Worm (Caenorhabditis elegans) whole organism, L1 larva: ENCODE results near the gene phb-2.

Source experiments
- ces-1 ChIP-seq: fragments of 150-350 bp; optimal IDR thresholded peaks from 2 replicates; lab custom pipeline; 2014; ENCODE audit warnings: missing biosample characterization, missing genetic modification reagents, missing genetic modification characterization
- efl-1 ChIP-seq, 4 experiments: fragments of 150-350 bp; optimal IDR thresholded peaks in 3 of 4; peaks in 1 of 4; 1 replicate in 1 of 4; 2 replicates in 3 of 4; lab custom pipeline; 2014; ENCODE audit warnings: missing biosample characterization in 2 of 4, missing genetic modification characterization in 2 of 4, missing genetic modification reagents in 2 of 4
- elt-3 ChIP-seq, 6 experiments: fragments of 150-350 bp in 1 of 6; sonication (generic microtip); optimal IDR thresholded peaks; 2 replicates each; lab custom pipeline; 2017 to 2018; ENCODE audit warnings: missing biosample characterization in 6 of 6, missing genetic modification characterization in 6 of 6, inconsistent platforms in 1 of 6
- hlh-17 ChIP-seq: fragments of 200-800 bp; sonication (Bioruptor generic); optimal IDR thresholded peaks from 2 replicates; lab custom pipeline; 2018; ENCODE audit warnings: missing genetic modification characterization, mild to moderate bottlenecking, missing compliant biosample characterization, moderate library complexity, borderline replicate concordance
- lin-35 ChIP-seq, 2 experiments: fragments of 150-350 bp; optimal IDR thresholded peaks; 2 replicates each; lab custom pipeline; 2014; ENCODE audit warnings: missing biosample characterization in 2 of 2, missing genetic modification characterization in 2 of 2, missing genetic modification reagents in 2 of 2
- nhr-76 ChIP-seq: sonication (generic microtip); optimal IDR thresholded peaks from 2 replicates; lab custom pipeline; 2017; ENCODE audit warnings: missing biosample characterization, missing genetic modification characterization
- nhr-77 ChIP-seq: fragments of 150-350 bp; optimal IDR thresholded peaks from 2 replicates; lab custom pipeline; 2014; ENCODE audit warnings: missing biosample characterization, missing genetic modification characterization
- unc-130 ChIP-seq: fragments of 150-350 bp; optimal IDR thresholded peaks from 2 replicates; lab custom pipeline; 2017; ENCODE audit warnings: missing biosample characterization, missing genetic modification characterization, inconsistent platforms

- TF ChIP-seq ces-1 (GFP tag; lab: Kevin White, UChicago) = no peak
- TF ChIP-seq unc-130 (tag; lab: Kevin White, UChicago) = no peak
- no peak for TF ChIP-seq nhr-77 (tag; lab: Kevin White, UChicago)
- no peak for TF ChIP-seq efl-1 (optimal IDR thresholded peaks at IDR 0.05; lab: Kevin White, UChicago)
- TF ChIP-seq efl-1 (GFP tag; optimal IDR thresholded peaks at IDR 0.05 in 1 of 2; lab: Kevin White, UChicago) = no peak
- no peak for TF ChIP-seq hlh-17 (GFP tag; lab: Kevin White, UChicago)
- TF ChIP-seq elt-3 (tag; optimal IDR thresholded peaks at IDR 0.05; lab: Kevin White, UChicago) = no peak
- TF ChIP-seq lin-35 (GFP tag; optimal IDR thresholded peaks at IDR 0.05; lab: Kevin White, UChicago) = no peak
- no peak for TF ChIP-seq nhr-76
Observed at ce11 chrII:6230116-6230515, 21.1 kb upstream of the phb-2 start.
